Fruit fly (Drosophila melanogaster) whole organism, adult: ENCODE measurements around the gene AsnS.

Experiments
- CG7045 ChIP-seq: fragments of 200-800 bp; sonication (Bioruptor generic); optimal IDR thresholded peaks from 2 replicates; lab custom pipeline; 2017; ENCODE audit warnings: missing biosample characterization, mild to moderate bottlenecking, missing genetic modification characterization
- CG7101 ChIP-seq: fragments of 200-800 bp; sonication (Bioruptor generic); optimal IDR thresholded peaks from 2 replicates; lab custom pipeline; 2018; ENCODE audit warnings: missing biosample characterization, mild to moderate bottlenecking, missing genetic modification characterization, moderate library complexity
- Clk ChIP-seq: fragments of 200-800 bp; sonication (Bioruptor generic); optimal IDR thresholded peaks from 2 replicates; lab custom pipeline; 2017; ENCODE audit warnings: missing biosample characterization, missing genetic modification characterization
- cic ChIP-seq: fragments of 200-800 bp; sonication (Bioruptor generic); optimal IDR thresholded peaks from 2 replicates; lab custom pipeline; 2017; ENCODE audit warnings: missing biosample characterization, mild to moderate bottlenecking, missing genetic modification characterization, moderate library complexity
- cnc ChIP-seq, 2 experiments: fragments of >200 bp; optimal IDR thresholded peaks; 2 replicates each; lab custom pipeline; 2017
- pad ChIP-seq: fragments of 200-800 bp; sonication (Bioruptor generic); optimal IDR thresholded peaks from 3 replicates; lab custom pipeline; 2017; ENCODE audit warnings: missing biosample characterization, missing genetic modification characterization, mild to moderate bottlenecking, moderate library complexity, missing genetic modification reagents
- toe ChIP-seq: fragments of 200-800 bp; sonication (Bioruptor generic); optimal IDR thresholded peaks from 2 replicates; lab custom pipeline; 2016; ENCODE audit warnings: missing biosample characterization, missing genetic modification characterization

- no peak for TF ChIP-seq cnc (optimal IDR thresholded peaks at IDR 0.05; lab: Kevin White, UChicago)
- TF ChIP-seq cic = no peak
- no peak for TF ChIP-seq CG7101 (tag; lab: Kevin White, UChicago)
- no peak for TF ChIP-seq Clk
- no peak for TF ChIP-seq toe (GFP tag; lab: Kevin White, UChicago)
- no peak for TF ChIP-seq CG7045
- no peak for TF ChIP-seq pad (GFP tag; lab: Kevin White, UChicago)
Observed at dm6 chr3L:21206486-21206885, 33.6 kb downstream of the AsnS start.
